Fruit fly (Drosophila melanogaster) whole organism, adult: Measurements from ENCODE around the gene z.

Source experiments
- cnc ChIP-seq, 2 experiments: fragments of >200 bp; optimal IDR thresholded peaks; 2 replicates each; lab custom pipeline; 2017
- tj ChIP-seq: fragments of 200-800 bp; sonication (Bioruptor generic); optimal IDR thresholded peaks from 3 replicates; lab custom pipeline; 2017; ENCODE audit warnings: missing biosample characterization, mild to moderate bottlenecking, missing genetic modification characterization, moderate library complexity

DNA sequence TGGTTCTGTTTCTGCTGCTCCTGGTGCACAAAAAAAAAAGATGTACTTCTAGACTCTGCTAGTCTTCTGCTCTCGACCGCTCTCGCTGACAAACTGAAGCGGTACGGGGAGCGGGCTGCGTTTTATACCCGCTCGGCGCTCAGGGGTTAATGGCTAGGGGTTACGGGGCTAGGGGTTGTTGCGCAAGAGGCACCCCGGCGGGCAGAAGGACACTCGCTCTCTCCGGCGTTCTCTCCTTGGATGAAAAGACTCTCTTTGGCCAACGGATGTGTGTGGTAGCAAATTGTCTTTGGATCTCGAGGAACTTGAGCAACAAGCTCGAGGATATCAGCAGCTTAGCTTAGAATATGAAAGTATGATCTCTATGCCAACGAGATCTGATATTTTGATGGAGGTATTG lies 36.8 kb upstream of the z start, which contains the start of gene CG12496:
- TF ChIP-seq tj (GFP tag; lab: Kevin White, UChicago) (no peak), cnc (optimal IDR thresholded peaks at IDR 0.05; lab: Kevin White, UChicago) (no peak)
